Fruit fly (Drosophila melanogaster) whole organism, embryonic: ENCODE measurements around the gene Rpt5.

ENCODE experiments used
- Awh ChIP-seq: fragments of 200-800 bp; sonication (Bioruptor generic); IDR thresholded peaks from 2 replicates; pipeline ENCODE4, ENCODE4 v1.3.6; 2022; ENCODE audit warnings: missing biosample characterization, missing genetic modification characterization
- BEAF-32 ChIP-seq: fragments of 200-800 bp; sonication (Bioruptor generic); optimal IDR thresholded peaks from 3 replicates; lab custom pipeline; 2017; ENCODE audit warnings: missing biosample characterization, missing genetic modification characterization, mild to moderate bottlenecking, moderate library complexity, missing genetic modification reagents
- CG10147 ChIP-seq: fragments of 200-800 bp; sonication (Bioruptor generic); optimal IDR thresholded peaks from 2 replicates; lab custom pipeline; 2019; ENCODE audit warnings: missing biosample characterization, mild to moderate bottlenecking, missing genetic modification characterization, moderate library complexity
- CG11696 ChIP-seq: fragments of 200-800 bp; sonication (Bioruptor generic); IDR thresholded peaks from 2 replicates; pipeline ENCODE4 v1.3.6; 2022; ENCODE audit warnings: missing biosample characterization, missing genetic modification characterization
- CG11723 ChIP-seq: fragments of 200-800 bp; sonication (Bioruptor generic); optimal IDR thresholded peaks from 2 replicates; lab custom pipeline; 2017; ENCODE audit warnings: missing biosample characterization, mild to moderate bottlenecking, missing genetic modification characterization
- CG12071 ChIP-seq: fragments of 200-800 bp; sonication (Bioruptor generic); optimal IDR thresholded peaks from 3 replicates; lab custom pipeline; 2018; ENCODE audit warnings: missing biosample characterization, mild to moderate bottlenecking, missing genetic modification characterization
- CG12219 ChIP-seq: fragments of 200-800 bp; sonication (Bioruptor generic); optimal IDR thresholded peaks from 3 replicates; lab custom pipeline; 2018; ENCODE audit warnings: missing biosample characterization, mild to moderate bottlenecking, missing genetic modification characterization
- CG13624 ChIP-seq: fragments of 200-800 bp; sonication (Bioruptor generic); optimal IDR thresholded peaks from 2 replicates; lab custom pipeline; 2016; ENCODE audit warnings: missing biosample characterization, missing genetic modification characterization
- CG14014 ChIP-seq: fragments of 200-800 bp; sonication (Bioruptor generic); IDR thresholded peaks from 2 replicates; pipeline ENCODE4 v1.3.6; 2022; ENCODE audit warnings: missing biosample characterization, missing genetic modification characterization
- CG14965 ChIP-seq: fragments of 200-800 bp; sonication (Bioruptor generic); optimal IDR thresholded peaks from 2 replicates; lab custom pipeline; 2016; ENCODE audit warnings: missing biosample characterization, missing genetic modification characterization, borderline replicate concordance
- CG17361 ChIP-seq: fragments of 200-800 bp; sonication (Bioruptor generic); IDR thresholded peaks from 3 replicates; pipeline ENCODE4 v1.3.6; 2022; ENCODE audit warnings: missing biosample characterization, missing genetic modification characterization
- CG31224 ChIP-seq: fragments of 200-800 bp; sonication (Bioruptor generic); IDR thresholded peaks from 2 replicates; pipeline ENCODE4 v1.3.6; 2022; ENCODE audit warnings: missing biosample characterization, missing genetic modification characterization
- CG32772 ChIP-seq: fragments of 200-800 bp; sonication (Bioruptor generic); IDR thresholded peaks from 2 replicates; pipeline ENCODE4 v1.3.6; 2022; ENCODE audit warnings: missing biosample characterization, missing genetic modification characterization
- CG33213 ChIP-seq: fragments of 200-800 bp; sonication (Bioruptor generic); optimal IDR thresholded peaks from 3 replicates; lab custom pipeline; 2016; ENCODE audit warnings: missing biosample characterization, missing genetic modification characterization
- CG3726 ChIP-seq: fragments of 200-800 bp; sonication (Bioruptor generic); IDR thresholded peaks from 3 replicates; pipeline ENCODE4, ENCODE4 v1.3.6; 2022; ENCODE audit warnings: missing biosample characterization, missing genetic modification characterization
- CG3995 ChIP-seq: fragments of 200-800 bp; sonication (Bioruptor generic); optimal IDR thresholded peaks from 3 replicates; lab custom pipeline; 2016; ENCODE audit warnings: missing biosample characterization, missing genetic modification characterization
- CG4730 ChIP-seq: fragments of 200-800 bp; sonication (Bioruptor generic); IDR thresholded peaks from 2 replicates; pipeline ENCODE4 v1.3.6; 2022; ENCODE audit warnings: missing biosample characterization, missing genetic modification characterization
- CG4854 ChIP-seq: fragments of 200-800 bp; sonication (Bioruptor generic); optimal IDR thresholded peaks from 2 replicates; lab custom pipeline; 2016; ENCODE audit warnings: missing biosample characterization, missing genetic modification characterization, inconsistent platforms
- CG5245 ChIP-seq: fragments of 200-800 bp; sonication (Bioruptor generic); optimal IDR thresholded peaks from 3 replicates; lab custom pipeline; 2016; ENCODE audit warnings: missing biosample characterization, missing genetic modification characterization
- CG7372 ChIP-seq: fragments of 200-800 bp; sonication (Bioruptor generic); IDR thresholded peaks from 2 replicates; pipeline ENCODE4 v1.3.6; 2022; ENCODE audit warnings: missing biosample characterization, missing genetic modification characterization
- CG9437 ChIP-seq: fragments of 200-800 bp; sonication (Bioruptor generic); optimal IDR thresholded peaks from 2 replicates; lab custom pipeline; 2018; ENCODE audit warnings: missing biosample characterization, mild to moderate bottlenecking, missing genetic modification characterization
- Dip2 ChIP-seq: fragments of 200-800 bp; sonication (Bioruptor generic); IDR thresholded peaks from 2 replicates; pipeline ENCODE4 v1.3.6; 2022; ENCODE audit warnings: missing biosample characterization, missing genetic modification characterization
- Dll ChIP-seq: fragments of 200-800 bp; sonication (Bioruptor generic); IDR thresholded peaks from 4 replicates; pipeline ENCODE4 v1.3.6; 2022; ENCODE audit warnings: missing biosample characterization, missing genetic modification characterization; ENCODE audit not compliant: partially characterized antibody
- ERR ChIP-seq: fragments of 200-800 bp; sonication (Bioruptor generic); optimal IDR thresholded peaks from 2 replicates; lab custom pipeline; 2016; ENCODE audit warnings: missing biosample characterization, missing genetic modification characterization
- H2.0 ChIP-seq: fragments of 200-800 bp; sonication (Bioruptor generic); IDR thresholded peaks from 2 replicates; pipeline ENCODE4 v1.3.6; 2022; ENCODE audit warnings: missing biosample characterization, missing genetic modification characterization
- HmgD ChIP-seq: fragments of 200-800 bp; sonication (Bioruptor generic); optimal IDR thresholded peaks from 3 replicates; lab custom pipeline; 2016; ENCODE audit warnings: missing biosample characterization, missing genetic modification characterization
- Hr51 ChIP-seq, 2 experiments: fragments of 200-800 bp; sonication (Bioruptor generic); optimal IDR thresholded peaks; 2 replicates in 1 of 2; 3 replicates in 1 of 2; lab custom pipeline; 2016 to 2018; ENCODE audit warnings: missing biosample characterization in 2 of 2, missing genetic modification characterization in 2 of 2, mild to moderate bottlenecking in 1 of 2, moderate library complexity in 1 of 2
- Jarid2 ChIP-seq: fragments of 200-800 bp; sonication (Bioruptor generic); optimal IDR thresholded peaks from 3 replicates; lab custom pipeline; 2017; ENCODE audit warnings: mild to moderate bottlenecking, missing biosample characterization, missing genetic modification reagents, missing genetic modification characterization
- MTF-1 ChIP-seq: fragments of 200-800 bp; sonication (Bioruptor generic); optimal IDR thresholded peaks from 2 replicates; lab custom pipeline; 2018; ENCODE audit warnings: missing biosample characterization, mild to moderate bottlenecking, missing genetic modification characterization, borderline replicate concordance
- Nf-YA ChIP-seq: fragments of 200-800 bp; sonication (Bioruptor generic); IDR thresholded peaks from 2 replicates; pipeline ENCODE4 v1.3.6; 2022; ENCODE audit warnings: missing biosample characterization, missing genetic modification characterization
- Opbp ChIP-seq: fragments of 200-800 bp; sonication (Bioruptor generic); IDR thresholded peaks from 3 replicates; pipeline ENCODE4 v1.3.6; 2022; ENCODE audit warnings: missing biosample characterization, missing genetic modification characterization; ENCODE audit not compliant: partially characterized antibody
- Spps ChIP-seq: fragments of 200-800 bp; sonication (Bioruptor generic); optimal IDR thresholded peaks from 2 replicates; lab custom pipeline; 2018; ENCODE audit warnings: missing biosample characterization, mild to moderate bottlenecking, missing genetic modification characterization
- Sry-β ChIP-seq: fragments of 200-800 bp; sonication (Bioruptor generic); optimal IDR thresholded peaks from 2 replicates; lab custom pipeline; 2018; ENCODE audit warnings: missing biosample characterization, mild to moderate bottlenecking, missing genetic modification characterization, moderate library complexity
- Xbp1 ChIP-seq: fragments of 200-800 bp; sonication (Bioruptor generic); optimal IDR thresholded peaks from 3 replicates; lab custom pipeline; 2016; ENCODE audit warnings: missing biosample characterization, mild to moderate bottlenecking, missing genetic modification characterization
- az2 ChIP-seq: fragments of 200-800 bp; sonication (Bioruptor generic); optimal IDR thresholded peaks from 3 replicates; lab custom pipeline; 2016; ENCODE audit warnings: missing biosample characterization, missing genetic modification characterization
- bsh ChIP-seq, 2 experiments: fragments of 200-800 bp; sonication (Bioruptor generic); optimal IDR thresholded peaks; 2 replicates each; lab custom pipeline; 2017 to 2018; ENCODE audit warnings: mild to moderate bottlenecking in 2 of 2, missing biosample characterization in 2 of 2, missing genetic modification characterization in 2 of 2, moderate library complexity in 1 of 2
- cas ChIP-seq: fragments of 200-800 bp; sonication (Bioruptor generic); IDR thresholded peaks from 2 replicates; pipeline ENCODE4 v1.3.6; 2022; ENCODE audit warnings: missing biosample characterization, missing genetic modification characterization
- crol ChIP-seq: fragments of 200-800 bp; sonication (Bioruptor generic); IDR thresholded peaks from 2 replicates; pipeline ENCODE4 v1.3.6; 2022; ENCODE audit warnings: missing biosample characterization, missing genetic modification characterization
- cwo ChIP-seq: fragments of 200-800 bp; sonication (Bioruptor generic); optimal IDR thresholded peaks from 3 replicates; lab custom pipeline; 2017; ENCODE audit warnings: missing biosample characterization, missing genetic modification characterization, mild to moderate bottlenecking, moderate library complexity, missing genetic modification reagents
- ems ChIP-seq: fragments of 200-800 bp; sonication (Bioruptor generic); optimal IDR thresholded peaks from 3 replicates; lab custom pipeline; 2016; ENCODE audit warnings: missing biosample characterization, missing genetic modification characterization
- fd102C ChIP-seq: fragments of 200-800 bp; sonication (Bioruptor generic); optimal IDR thresholded peaks from 2 replicates; lab custom pipeline; 2018; ENCODE audit warnings: missing biosample characterization, mild to moderate bottlenecking, missing genetic modification characterization, moderate library complexity
- fd3F ChIP-seq: fragments of 200-800 bp; sonication (Bioruptor generic); optimal IDR thresholded peaks from 2 replicates; lab custom pipeline; 2018; ENCODE audit warnings: missing biosample characterization, mild to moderate bottlenecking, missing genetic modification characterization, moderate library complexity
- gfzf ChIP-seq: fragments of 200-800 bp; sonication (Bioruptor generic); optimal IDR thresholded peaks from 2 replicates; lab custom pipeline; 2016; ENCODE audit warnings: missing biosample characterization, mild to moderate bottlenecking, missing genetic modification characterization, moderate library complexity
- ken ChIP-seq: fragments of 200-800 bp; sonication (Bioruptor generic); IDR thresholded peaks from 3 replicates; pipeline ENCODE4 v1.3.6; 2022; ENCODE audit warnings: missing biosample characterization, missing genetic modification characterization
- sd ChIP-seq: fragments of 200-800 bp; sonication (Bioruptor generic); optimal IDR thresholded peaks from 3 replicates; lab custom pipeline; 2018; ENCODE audit warnings: missing biosample characterization, mild to moderate bottlenecking, missing genetic modification characterization, moderate library complexity
- stwl ChIP-seq: fragments of 200-800 bp; sonication (Bioruptor generic); optimal IDR thresholded peaks from 3 replicates; lab custom pipeline; 2018; ENCODE audit warnings: missing biosample characterization, mild to moderate bottlenecking, missing genetic modification characterization, moderate library complexity
- toy ChIP-seq: fragments of 200-800 bp; sonication (Bioruptor generic); IDR thresholded peaks from 2 replicates; pipeline ENCODE4 v1.3.6; 2022; ENCODE audit warnings: missing biosample characterization, missing genetic modification characterization
- trh ChIP-seq: fragments of 200-800 bp; sonication (Bioruptor generic); optimal IDR thresholded peaks from 2 replicates; lab custom pipeline; 2016; ENCODE audit warnings: missing biosample characterization, missing genetic modification characterization

Rpt5 gene

DNA sequence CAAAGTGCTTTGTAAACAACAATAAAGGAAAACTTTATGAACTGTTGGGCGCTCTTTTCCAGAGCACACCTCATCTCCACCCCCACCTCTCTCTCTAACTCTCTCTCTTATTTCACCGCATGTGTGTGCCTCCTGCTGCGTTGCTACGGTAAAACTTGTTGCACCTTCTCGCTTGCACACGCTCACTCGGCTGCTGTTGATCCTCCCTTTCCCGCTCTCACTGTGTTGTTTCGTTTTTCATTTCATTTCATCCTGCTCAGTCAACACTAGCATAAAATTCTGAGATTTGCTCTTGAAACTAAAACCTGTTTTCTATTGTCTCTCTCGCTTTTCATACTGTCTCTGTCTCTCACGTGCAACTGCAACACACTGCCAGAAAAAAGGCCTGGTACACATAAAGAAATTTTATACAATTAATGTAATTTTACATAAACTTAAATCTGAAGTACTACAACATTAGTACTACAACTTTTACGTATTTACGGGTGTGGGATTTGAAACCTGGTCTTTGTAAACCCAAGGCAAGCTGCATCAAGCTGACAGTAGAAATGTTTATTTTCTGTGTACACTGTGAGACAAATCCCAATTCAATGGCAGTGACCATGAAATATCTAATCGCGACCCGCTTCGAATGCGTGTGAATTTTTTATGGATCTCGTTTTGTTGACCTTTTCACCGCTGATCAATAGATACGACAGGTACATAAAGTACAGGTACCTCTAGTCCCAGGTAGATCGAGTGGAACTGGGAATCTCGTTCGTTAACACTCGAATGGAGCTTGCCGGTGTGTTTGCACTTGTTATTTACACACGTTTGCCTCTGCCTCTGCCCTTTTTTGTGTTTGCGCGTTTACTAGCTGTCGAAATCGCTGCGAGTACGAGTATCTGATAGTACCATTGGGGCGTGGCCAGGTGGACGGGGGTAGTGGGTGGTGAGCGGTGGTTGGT is 30.1 kb downstream of the Rpt5 start (continued):
- TF ChIP-seq trh (peak; percentile 75), toy (no peak), Awh (GFP tag; lab: Robert Waterston, UW) (peak; percentile 69), Spps (peak; percentile 92), CG31224 (GFP tag; lab: Robert Waterston, UW) (peak; percentile 8), bsh (GFP tag; optimal IDR thresholded peaks at IDR 0.05; lab: Kevin White, UChicago) (peak; percentile 88 to 97), crol (GFP tag; lab: Robert Waterston, UW) (peak; percentile 77), CG7372 (GFP tag; lab: Robert Waterston, UW) (peak; percentile 62; the same call in 1 of the 2 replicates), CG11723 (GFP tag; lab: Kevin White, UChicago) (peak; percentile 79), CG3995 (GFP tag; lab: Kevin White, UChicago) (peak; percentile 15), CG11696 (GFP tag; lab: Robert Waterston, UW) (no peak; the same call in 1 of the 2 replicates), ems (GFP tag; lab: Kevin White, UChicago) (peak; percentile 73), Dll (no peak), Jarid2 (GFP tag; lab: Kevin White, UChicago) (peak; percentile 54), CG17361 (peak; percentile 94), az2 (peak; percentile 95), cwo (GFP tag; lab: Kevin White, UChicago) (peak; percentile 81), fd3F (GFP tag; lab: Kevin White, UChicago) (peak; percentile 17), sd (tag; lab: Kevin White, UChicago) (peak; percentile 48), CG14014 (GFP tag; lab: Robert Waterston, UW) (peak; percentile 61; the same call in 1 of the 2 replicates), BEAF-32 (GFP tag; lab: Kevin White, UChicago) (no peak), ERR (GFP tag; lab: Kevin White, UChicago) (no peak), cas (GFP tag; lab: Robert Waterston, UW) (no peak), H2.0 (peak; percentile 85), Hr51 (GFP tag; optimal IDR thresholded peaks at IDR 0.05; lab: Kevin White, UChicago) (peak; percentile 56 to 85), CG4730 (GFP tag; lab: Robert Waterston, UW) (peak; percentile 84), CG33213 (GFP tag; lab: Kevin White, UChicago) (peak; percentile 39), gfzf (GFP tag; lab: Kevin White, UChicago) (no peak), CG9437 (peak; percentile 83), CG10147 (peak; percentile 1), fd102C (GFP tag; lab: Kevin White, UChicago) (peak; percentile 88), CG14965 (GFP tag; lab: Kevin White, UChicago) (peak; percentile 38), stwl (peak; percentile 57), ken (peak; percentile 84; the same call in 2 of the 3 replicates), CG12071 (GFP tag; lab: Kevin White, UChicago) (peak; percentile 87), CG13624 (peak; percentile 61), CG12219 (GFP tag; lab: Kevin White, UChicago) (peak; percentile 82), Nf-YA (GFP tag; lab: Robert Waterston, UW) (peak; percentile 62), Xbp1 (GFP tag; lab: Kevin White, UChicago) (peak; percentile 91), Dip2 (GFP tag; lab: Robert Waterston, UW) (no peak), HmgD (GFP tag; lab: Kevin White, UChicago) (peak; percentile 6), MTF-1 (GFP tag; lab: Kevin White, UChicago) (peak; percentile 77), CG4854 (GFP tag; lab: Kevin White, UChicago) (peak; percentile 63), CG3726 (peak; percentile 76), Sry-β (GFP tag; lab: Kevin White, UChicago) (peak; percentile 71), Opbp (GFP tag; lab: Robert Waterston, UW) (no peak), CG5245 (GFP tag; lab: Kevin White, UChicago) (peak; percentile 81), CG32772 (GFP tag; lab: Robert Waterston, UW) (peak; percentile 86)
